Fruit fly (Drosophila melanogaster) Kc167 (cell line): Measurements from ENCODE around the gene sxe2.

ENCODE experiments used
- Myc ChIP-seq: fragments of >200 bp; optimal IDR thresholded peaks from 2 replicates; lab custom pipeline; 2017; ENCODE audit warnings: missing external identifiers
- Sin3A ChIP-seq: fragments of >200 bp; optimal IDR thresholded peaks from 2 replicates; lab custom pipeline; 2018; ENCODE audit warnings: missing external identifiers
- h ChIP-seq: fragments of >200 bp; optimal IDR thresholded peaks from 3 replicates; lab custom pipeline; 2018; ENCODE audit warnings: missing external identifiers
- insv ChIP-seq: fragments of >200 bp; optimal IDR thresholded peaks from 3 replicates; lab custom pipeline; 2018; ENCODE audit warnings: missing external identifiers
- psq ChIP-seq: fragments of >200 bp; optimal IDR thresholded peaks from 2 replicates; lab custom pipeline; 2017; ENCODE audit warnings: missing external identifiers
- ttk ChIP-seq: sonication (Bioruptor generic); optimal IDR thresholded peaks from 2 replicates; lab custom pipeline; 2017; ENCODE audit warnings: missing external identifiers

sxe2 gene

DNA sequence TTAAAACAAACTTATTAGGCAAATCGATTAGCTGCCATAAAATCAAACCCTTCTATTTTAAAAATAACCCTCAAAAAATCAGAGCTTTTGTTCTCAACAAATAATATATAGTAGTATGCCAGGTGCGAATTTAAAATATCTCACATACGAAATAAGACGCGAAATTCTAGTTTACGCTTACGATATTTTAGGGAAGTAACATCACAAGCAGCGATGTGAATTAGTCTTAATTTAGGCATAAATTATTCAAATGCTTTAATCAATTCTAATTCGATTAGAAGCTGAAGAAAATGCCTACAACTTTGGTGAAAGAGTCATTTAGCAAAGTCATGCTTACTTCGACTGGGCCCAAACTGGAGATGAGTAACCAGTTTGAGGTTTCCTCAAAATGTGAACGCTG lies at the start of gene sxe2:
sxe2 (plus strand) TSS at position 301 of the 400 bp plus-strand sequence.
- TF ChIP-seq ttk (no peak), insv (lab: Kevin White, UChicago) (no peak), h (lab: Kevin White, UChicago) (no peak), psq (lab: Kevin White, UChicago) (no peak), Myc (lab: Kevin White, UChicago) (no peak), Sin3A (lab: Kevin White, UChicago) (no peak)

DNA sequence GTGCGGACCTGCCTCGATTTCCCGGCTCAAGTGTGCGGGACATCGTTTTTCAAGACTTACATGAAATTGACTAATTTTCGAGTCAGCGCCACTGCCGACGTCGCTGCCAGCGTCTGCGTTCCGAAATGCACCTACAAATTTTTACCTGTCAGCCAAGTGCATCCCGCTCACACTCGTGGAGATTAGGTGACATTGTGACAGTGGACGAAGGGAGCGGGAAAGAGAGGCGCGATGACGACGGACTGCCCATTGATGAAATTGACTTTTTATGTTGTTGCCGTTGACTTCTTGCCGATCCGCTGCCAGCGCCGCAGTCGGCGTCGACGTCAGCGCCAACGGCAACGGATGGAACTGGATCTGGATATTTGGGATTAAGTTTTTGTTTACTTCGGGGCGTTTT lies 49.5 kb upstream of the sxe2 start:
- TF ChIP-seq ttk (no peak), Sin3A (lab: Kevin White, UChicago) (no peak), insv (lab: Kevin White, UChicago) (no peak), Myc (lab: Kevin White, UChicago) (no peak), h (lab: Kevin White, UChicago) (no peak), psq (lab: Kevin White, UChicago) (no peak)

DNA sequence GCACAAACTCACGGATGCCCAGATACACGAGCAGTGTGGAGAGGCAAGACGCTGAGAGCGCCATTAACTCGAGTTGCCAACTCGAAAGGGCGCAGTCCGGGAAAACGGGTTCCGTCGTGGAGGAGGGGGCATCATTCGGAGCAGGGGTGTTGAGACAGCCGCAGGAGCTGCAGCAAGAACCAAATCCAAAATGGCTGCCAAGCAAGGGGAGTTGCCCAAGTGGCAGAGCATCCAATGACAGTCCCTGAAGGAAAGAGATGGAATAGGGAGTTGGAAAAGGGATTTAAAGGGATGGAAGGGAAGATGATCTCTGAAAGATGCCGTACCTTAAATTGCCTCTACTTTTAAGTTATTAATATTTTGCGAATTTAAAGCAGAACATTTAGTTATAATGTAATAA lies 45.6 kb upstream of the sxe2 start:
- TF ChIP-seq h (lab: Kevin White, UChicago), result no peak
- no peak for TF ChIP-seq Sin3A (lab: Kevin White, UChicago)
- TF ChIP-seq psq (lab: Kevin White, UChicago), result no peak
- TF ChIP-seq Myc (lab: Kevin White, UChicago), result no peak
- no peak for TF ChIP-seq insv (lab: Kevin White, UChicago)
- no peak for TF ChIP-seq ttk

DNA sequence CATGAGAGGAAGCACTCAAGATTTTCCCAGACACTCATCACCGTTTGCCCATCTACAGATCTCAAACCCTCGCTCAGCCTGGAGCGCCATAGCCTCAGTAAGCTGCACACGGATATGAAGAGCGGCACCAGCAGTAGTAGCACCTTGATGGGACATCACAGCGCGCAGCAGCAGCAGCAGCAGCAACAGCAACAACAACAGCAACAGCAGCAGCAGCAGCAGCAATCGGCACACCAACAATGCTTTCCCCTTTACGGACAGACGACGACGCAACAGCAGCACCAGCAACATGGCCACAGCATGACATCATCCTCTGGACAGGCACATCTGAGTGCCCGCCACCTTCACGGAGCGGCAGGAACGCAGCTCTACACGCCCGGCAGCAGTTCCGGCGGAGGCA lies 44.1 kb upstream of the sxe2 start:
- TF ChIP-seq ttk, result no peak

DNA sequence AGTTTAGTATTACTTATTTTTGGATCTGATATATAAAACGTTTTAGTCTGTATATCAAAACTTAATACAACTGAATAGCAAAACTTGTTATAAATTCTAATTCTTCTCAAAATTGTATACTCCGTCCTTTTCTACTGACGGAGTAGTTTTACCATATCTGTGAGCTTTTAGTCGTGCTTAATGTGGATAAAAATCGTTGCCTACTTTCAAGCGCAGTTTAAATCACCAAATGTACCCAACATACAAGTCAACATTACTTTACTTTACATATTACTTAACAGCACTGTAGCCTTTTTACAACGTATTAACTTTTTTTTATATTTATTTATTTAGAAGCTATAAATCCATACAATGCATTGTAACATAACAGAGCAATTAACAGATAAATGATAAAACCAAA lies 42.8 kb upstream of the sxe2 start:
- TF ChIP-seq h (lab: Kevin White, UChicago) (no peak), Sin3A (lab: Kevin White, UChicago) (no peak), Myc (lab: Kevin White, UChicago) (no peak)

DNA sequence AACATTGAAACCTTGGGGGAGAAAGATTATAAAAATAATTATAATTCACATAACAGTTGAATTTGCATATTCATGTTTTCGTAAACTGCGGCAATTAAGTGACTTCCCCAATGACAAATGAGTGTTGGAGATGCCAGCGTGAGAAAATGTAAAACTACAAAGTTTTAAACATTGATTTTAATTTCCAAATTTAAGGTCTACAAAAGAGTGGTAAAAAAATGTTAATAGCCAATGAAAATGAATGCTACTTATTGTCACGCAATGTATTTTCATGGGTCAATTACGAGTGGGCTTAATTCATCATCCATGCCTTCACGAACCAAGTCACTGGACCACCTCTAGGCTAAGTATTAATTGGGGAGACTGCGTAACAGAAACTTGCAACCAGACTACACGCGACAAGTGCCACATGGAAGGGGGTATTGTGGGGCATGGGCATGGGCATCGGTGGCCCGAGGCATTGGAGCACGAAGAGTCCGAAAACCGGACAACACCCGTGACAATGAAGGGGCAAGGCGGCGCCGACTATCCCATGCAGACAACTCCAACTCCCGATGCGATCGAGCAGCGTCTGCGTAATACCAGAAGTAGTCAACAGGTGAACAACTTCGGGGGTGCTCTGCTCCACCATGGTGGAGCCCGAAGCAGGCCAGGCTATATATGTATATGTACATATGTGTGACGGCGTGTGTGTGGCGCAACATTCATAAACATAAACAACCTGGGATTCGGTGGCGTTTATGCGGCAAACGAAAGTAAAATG lies 41.4 kb upstream of the sxe2 start:
- no peak for TF ChIP-seq insv (lab: Kevin White, UChicago)
- no peak for TF ChIP-seq Sin3A (lab: Kevin White, UChicago)
- no peak for TF ChIP-seq Myc (lab: Kevin White, UChicago)
- no peak for TF ChIP-seq psq (lab: Kevin White, UChicago)
- no peak for TF ChIP-seq ttk
- TF ChIP-seq h (lab: Kevin White, UChicago), result no peak

DNA sequence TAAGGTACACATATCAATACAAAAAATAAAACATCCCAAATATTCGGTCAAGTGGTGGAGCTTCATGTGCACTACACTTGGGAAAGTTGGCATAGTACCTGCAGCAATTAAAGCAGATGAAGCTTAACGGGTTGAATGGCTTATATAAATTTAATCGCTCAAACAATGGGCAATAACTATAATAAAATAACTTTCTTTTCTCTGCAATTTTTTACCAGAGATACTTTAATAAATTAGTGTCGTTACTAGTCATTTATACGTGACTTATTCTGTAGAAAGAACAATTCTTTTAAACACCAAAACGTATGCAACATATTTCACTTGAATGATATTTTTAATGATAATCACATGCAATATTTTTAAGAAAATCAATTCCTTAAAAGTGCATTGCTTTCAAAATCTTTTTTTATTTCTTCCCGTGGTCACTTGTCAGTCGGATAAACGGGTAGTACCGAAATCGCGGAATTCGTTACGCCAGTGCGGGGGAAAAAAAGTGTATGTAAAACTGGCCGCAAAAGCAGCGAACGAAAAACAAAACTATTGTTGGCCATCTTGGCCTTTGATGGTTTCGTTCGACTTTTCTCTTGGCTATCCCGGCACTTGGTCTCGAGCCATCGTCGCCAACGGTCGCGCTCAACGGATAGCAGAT lies 40.7 kb upstream of the sxe2 start, which contains the start of gene Jhbp4:
Jhbp4 (plus strand) TSS at position 599 of the 649 bp plus-strand sequence.
- TF ChIP-seq psq (lab: Kevin White, UChicago), result no peak
- TF ChIP-seq Myc (lab: Kevin White, UChicago), result no peak
- no peak for TF ChIP-seq insv (lab: Kevin White, UChicago)
- no peak for TF ChIP-seq Sin3A (lab: Kevin White, UChicago)
- TF ChIP-seq h (lab: Kevin White, UChicago), result no peak

DNA sequence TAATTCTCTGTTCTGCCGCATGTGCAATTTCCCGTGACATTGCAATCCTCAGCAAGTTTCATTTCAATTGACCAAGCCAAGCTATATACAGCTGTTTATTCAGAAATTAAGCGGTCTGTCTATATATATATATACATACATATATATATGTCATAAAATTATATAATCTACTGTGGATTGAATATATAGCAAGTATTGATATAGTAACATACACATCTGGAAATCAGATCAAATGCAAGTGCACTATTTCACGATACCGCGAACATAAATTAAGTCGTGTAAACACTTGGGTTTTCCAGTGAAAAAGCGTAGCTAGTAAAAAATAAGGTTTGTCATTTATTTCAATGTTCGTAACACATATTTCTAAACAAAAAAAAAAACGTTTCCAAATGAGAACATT lies 37.6 kb upstream of the sxe2 start, which contains the start of gene Jhbp5:
Jhbp5 (minus strand) TSS at position 101 of the 400 bp plus-strand sequence.
- TF ChIP-seq Sin3A (lab: Kevin White, UChicago) (no peak), ttk (no peak), psq (lab: Kevin White, UChicago) (no peak), insv (lab: Kevin White, UChicago) (no peak), h (lab: Kevin White, UChicago) (no peak), Myc (lab: Kevin White, UChicago) (no peak)

DNA sequence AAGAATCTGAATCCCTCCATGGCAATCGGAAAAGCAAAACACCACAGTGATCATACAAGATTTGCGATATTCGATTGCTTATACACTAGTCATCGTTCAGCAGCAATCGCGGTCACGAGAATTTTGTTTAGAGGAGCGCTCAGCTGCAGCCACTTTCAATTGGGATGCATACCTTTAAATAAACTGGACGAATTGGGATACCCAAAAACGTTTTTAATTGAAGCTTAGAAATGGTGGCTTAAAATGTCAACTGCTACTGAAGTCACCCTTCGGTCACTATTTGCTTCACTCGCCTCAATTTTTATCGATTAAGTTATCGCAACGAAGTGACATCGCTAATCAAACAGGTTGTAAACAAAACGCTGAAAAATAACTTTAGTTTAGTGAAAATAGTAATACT lies 34.3 kb upstream of the sxe2 start, which contains the start of the genes IKKbeta and CG5013:
IKKbeta (minus strand) TSS at position 53 of the 400 bp plus-strand sequence.
CG5013 (plus strand) TSS at position 302 of the 400 bp plus-strand sequence.
- no peak for TF ChIP-seq Myc (lab: Kevin White, UChicago)
- TF ChIP-seq h (lab: Kevin White, UChicago), result no peak
- no peak for TF ChIP-seq psq (lab: Kevin White, UChicago)
- no peak for TF ChIP-seq ttk
- no peak for TF ChIP-seq Sin3A (lab: Kevin White, UChicago)
- no peak for TF ChIP-seq insv (lab: Kevin White, UChicago)

DNA sequence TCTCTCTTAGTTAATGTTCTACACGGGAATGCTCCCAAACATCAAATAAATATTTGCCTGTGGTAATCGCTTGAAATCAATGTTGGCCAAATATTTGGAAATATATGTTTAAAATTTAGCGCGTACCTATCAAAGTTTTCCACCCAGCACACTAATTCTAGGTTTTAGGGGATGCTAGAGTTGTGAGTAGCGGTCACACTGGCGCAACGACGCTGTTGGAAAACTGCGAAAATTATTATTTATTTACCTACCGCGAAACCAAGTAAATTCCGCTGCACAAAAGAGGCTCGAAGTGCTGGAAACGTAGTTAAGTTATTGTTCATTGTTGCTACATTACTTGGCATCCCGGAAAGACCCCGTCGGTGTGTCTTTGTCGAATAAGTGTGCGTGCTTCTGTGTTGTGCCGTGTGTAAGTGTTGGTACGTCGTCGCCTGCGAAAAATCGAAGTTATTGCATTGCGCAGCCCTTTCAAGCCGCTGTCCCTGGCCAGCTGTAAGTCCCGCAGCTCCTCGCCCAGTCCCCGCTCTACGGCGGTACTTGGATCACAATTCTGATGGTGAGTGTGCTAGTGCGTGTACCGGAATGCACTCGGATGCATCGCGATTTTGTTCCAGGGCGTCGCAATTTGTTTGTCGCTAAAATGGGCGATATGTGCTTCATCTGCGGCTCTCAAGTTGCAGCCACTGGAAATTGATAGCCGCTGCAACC lies 32.9 kb upstream of the sxe2 start, which contains the start of gene msps:
msps (plus strand) TSS at position 181 of the 708 bp plus-strand sequence.
- TF ChIP-seq Myc (lab: Kevin White, UChicago) (no peak), ttk (no peak), Sin3A (lab: Kevin White, UChicago) (no peak)

DNA sequence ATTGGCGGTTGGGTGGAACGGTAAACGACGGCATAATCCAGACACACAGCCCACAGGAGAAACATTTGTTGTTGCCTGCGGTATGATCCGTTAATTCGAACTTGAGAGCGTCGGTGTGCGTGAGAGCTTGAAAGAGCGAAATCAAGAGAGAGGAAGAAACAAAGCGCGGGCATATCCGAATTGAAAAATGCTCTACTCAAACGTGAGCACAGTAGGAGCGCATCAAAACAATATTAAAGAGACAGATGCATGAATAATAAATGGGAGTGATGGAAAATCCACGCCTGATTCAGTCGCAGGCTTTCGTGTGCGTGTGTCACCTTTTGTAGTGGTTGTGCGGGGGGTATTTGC lies 32.4 kb upstream of the sxe2 start:
- TF ChIP-seq h (lab: Kevin White, UChicago) (no peak), ttk (no peak), insv (lab: Kevin White, UChicago) (no peak), Myc (lab: Kevin White, UChicago) (no peak), psq (lab: Kevin White, UChicago) (no peak), Sin3A (lab: Kevin White, UChicago) (no peak)
